Worm (Caenorhabditis elegans): Measurements from ENCODE around the gene sec-5.

DNA sequence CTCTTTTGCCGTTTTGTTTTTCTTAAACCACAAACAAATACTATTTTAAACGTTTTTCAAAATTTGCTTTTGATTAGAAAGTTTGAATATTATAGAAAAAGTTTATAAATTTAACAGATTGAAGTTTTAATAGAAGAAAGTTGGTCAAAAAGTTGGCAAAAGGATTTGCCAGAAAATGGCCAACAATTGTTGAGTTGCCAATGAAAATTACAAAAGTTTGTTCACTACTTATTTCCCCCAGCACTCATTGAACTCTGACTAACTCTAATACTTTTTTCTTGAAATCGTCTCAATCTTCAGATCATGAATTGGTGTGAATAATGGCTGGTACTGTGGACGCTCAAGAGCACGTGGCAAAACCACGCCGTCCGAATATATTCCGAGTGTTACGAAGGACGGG, 33.1 kb upstream of the sec-5 start, which contains the start of gene ZK1067.4:
- TF ChIP-seq him-1 (tag; optimal IDR thresholded peaks at IDR 0.05) = no peak
- TF ChIP-seq dao-5 (tag; optimal IDR thresholded peaks at IDR 0.05) = no peak
- no peak for TF ChIP-seq W03F9.2 (tag; optimal IDR thresholded peaks at IDR 0.05)

Measured in whole organism, L4/young adult.